Fruit fly (Drosophila melanogaster): ENCODE data around the gene CG32982.
A peak's percentile ranks its signal among the peaks of the same experiment; 100 is the strongest.

Gene CG32982

DNA sequence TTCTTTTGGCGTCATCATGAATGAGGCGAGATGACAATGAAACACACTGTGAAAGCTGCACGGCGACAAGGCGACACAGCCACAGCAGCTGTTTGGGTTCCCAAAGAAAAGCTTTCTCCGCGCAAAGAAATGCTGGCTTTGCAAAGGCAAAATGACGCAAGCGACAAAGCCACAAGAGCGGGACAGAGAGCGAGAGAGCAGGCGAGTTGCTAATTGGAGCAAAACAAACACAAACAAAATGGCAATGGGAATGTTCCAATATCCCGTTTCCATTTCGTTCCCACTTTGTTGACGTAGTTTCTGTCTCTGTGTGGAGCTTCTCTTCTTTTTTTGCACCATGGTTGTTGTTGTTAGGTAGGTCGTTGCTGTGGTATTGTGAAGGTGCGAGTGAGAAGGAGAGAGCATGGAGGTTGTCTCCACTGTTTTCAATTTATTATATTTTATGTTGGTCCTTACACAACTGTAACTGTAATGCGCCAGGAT lies 79.6 kb downstream of the CG32982 start (continued):
- TF ChIP-seq Sox100B (GFP tag; optimal IDR thresholded peaks at IDR 0.05) (no peak), CG3847 (GFP tag; IDR thresholded peaks at IDR 0.05) (no peak), grau (tag; optimal IDR thresholded peaks at IDR 0.05) (no peak), CG12155 (GFP tag; optimal IDR thresholded peaks at IDR 0.05) (no peak), cg (GFP tag; optimal IDR thresholded peaks at IDR 0.05) (peak; percentile 72), hth (optimal IDR thresholded peaks at IDR 0.05) (no peak), CrebB (tag; optimal IDR thresholded peaks at IDR 0.05) (peak; percentile 76), Side (GFP tag; optimal IDR thresholded peaks at IDR 0.05) (peak; percentile 50), D19A (tag; optimal IDR thresholded peaks at IDR 0.05) (no peak), HHEX (GFP tag; optimal IDR thresholded peaks at IDR 0.05) (no peak), stwl (tag; optimal IDR thresholded peaks at IDR 0.05) (peak; percentile 17), CG9215 (GFP tag; IDR thresholded peaks at IDR 0.05) (no peak), CoRest (tag; optimal IDR thresholded peaks at IDR 0.05) (no peak), bbx (GFP tag; IDR thresholded peaks at IDR 0.05; ENCODE audit: partially characterized antibody) (no peak), E2f2 (GFP tag; IDR thresholded peaks at IDR 0.05) (no peak; the same call in 1 of the 2 replicates), abd-A (tag; optimal IDR thresholded peaks at IDR 0.05) (peak; percentile 80), Atf6 (GFP tag; IDR thresholded peaks at IDR 0.05) (peak; percentile 82), CG8089 (GFP tag; optimal IDR thresholded peaks at IDR 0.05) (no peak), CG11093 (GFP tag; IDR thresholded peaks at IDR 0.05) (no peak), gfzf (GFP tag; optimal IDR thresholded peaks at IDR 0.05) (no peak), CG18011 (GFP tag; optimal IDR thresholded peaks at IDR 0.05) (no peak), corto (GFP tag; optimal IDR thresholded peaks at IDR 0.05) (peak; percentile 89), CG16779 (GFP tag; IDR thresholded peaks at IDR 0.05) (no peak), CG6683 (GFP tag; optimal IDR thresholded peaks at IDR 0.05) (no peak), CG4424 (GFP tag; optimal IDR thresholded peaks at IDR 0.05) (no peak), wek (GFP tag; optimal IDR thresholded peaks at IDR 0.05) (no peak), Taf1 (GFP tag; IDR thresholded peaks at IDR 0.05) (no peak), fd96Cb (tag; optimal IDR thresholded peaks at IDR 0.05) (no peak), YL-1 (GFP tag; optimal IDR thresholded peaks at IDR 0.05) (no peak), cwo (GFP tag; optimal IDR thresholded peaks at IDR 0.05) (no peak), CG4360 (GFP tag; IDR thresholded peaks at IDR 0.05) (peak; percentile 79), eve (GFP tag; optimal IDR thresholded peaks at IDR 0.05) (no peak), Neu2 (GFP tag; optimal IDR thresholded peaks at IDR 0.05; ENCODE audit: borderline replicate concordance) (no peak), CG13296 (GFP tag; optimal IDR thresholded peaks at IDR 0.05) (peak; percentile 15), h (optimal IDR thresholded peaks at IDR 0.05) (no peak), CG4730 (GFP tag; IDR thresholded peaks at IDR 0.05) (no peak), Hr39 (optimal IDR thresholded peaks at IDR 0.05) (no peak), Xbp1 (GFP tag; optimal IDR thresholded peaks at IDR 0.05) (no peak), dpn (GFP tag; optimal IDR thresholded peaks at IDR 0.05) (no peak), CG3065 (GFP tag; optimal IDR thresholded peaks at IDR 0.05) (no peak), MBD-R2 (GFP tag; IDR thresholded peaks at IDR 0.05) (no peak; the same call in 1 of the 2 replicates), CG10959 (GFP tag; IDR thresholded peaks at IDR 0.05) (no peak), Ets97D (GFP tag; optimal IDR thresholded peaks at IDR 0.05) (no peak), D19B (GFP tag; optimal IDR thresholded peaks at IDR 0.05) (no peak), tll (GFP tag; optimal IDR thresholded peaks at IDR 0.05) (no peak), Drgx (GFP tag; IDR thresholded peaks at IDR 0.05) (peak; percentile 86), dysf (GFP tag; IDR thresholded peaks at IDR 0.05) (no peak; the same call in 2 of the 3 replicates), Hsf (GFP tag; optimal IDR thresholded peaks at IDR 0.05) (no peak), chm (GFP tag; IDR thresholded peaks at IDR 0.05) (no peak; the same call in 1 of the 2 replicates), otp (GFP tag; IDR thresholded peaks at IDR 0.05) (0 out of 3 replicates have a peak, but pooled peaks have one; percentile 31), zfh1 (GFP tag; IDR thresholded peaks at IDR 0.05) (no peak; the same call in 2 of the 3 replicates), chinmo (GFP tag; IDR thresholded peaks at IDR 0.05; ENCODE audit: partially characterized antibody) (peak; percentile 87; the same call in 2 of the 4 replicates)

All from whole organism, embryonic.